Fruit fly (Drosophila melanogaster): ENCODE results near the gene Pcp.

The Pcp gene

DNA sequence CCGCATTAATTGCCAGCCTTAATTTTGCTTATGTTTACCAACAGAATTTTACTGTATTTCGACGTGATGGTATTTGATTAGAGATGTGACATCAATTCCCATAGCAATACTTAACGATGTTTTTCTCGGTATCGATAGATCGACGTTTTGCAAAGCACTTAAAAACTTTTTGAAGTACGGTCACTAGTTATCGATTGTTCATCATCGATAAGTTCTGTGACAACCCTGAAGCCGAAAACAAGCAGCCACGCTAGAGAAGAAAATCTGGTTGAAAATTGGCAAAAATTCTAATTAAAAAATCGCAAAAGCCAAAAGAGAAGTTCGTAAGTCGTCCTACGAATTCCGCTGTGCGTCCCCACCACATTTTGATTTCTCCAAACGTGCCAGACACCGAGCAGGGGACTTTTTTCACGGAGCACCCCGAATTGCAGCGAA is 11.1 kb downstream of the Pcp start, which contains the start of the genes Rab30 and Caper (continued):
- TF ChIP-seq CG9817 (tag; optimal IDR thresholded peaks at IDR 0.05): no peak
- TF ChIP-seq CG32767 (GFP tag; IDR thresholded peaks at IDR 0.05): no peak
- no peak for TF ChIP-seq gce (GFP tag; IDR thresholded peaks at IDR 0.05)
- peak; percentile 12 for TF ChIP-seq CG13296 (GFP tag; optimal IDR thresholded peaks at IDR 0.05)
- no peak for TF ChIP-seq CG2199 (GFP tag; IDR thresholded peaks at IDR 0.05)
- TF ChIP-seq oc (tag; optimal IDR thresholded peaks at IDR 0.05): no peak
- TF ChIP-seq CG17359 (tag; optimal IDR thresholded peaks at IDR 0.05): peak; percentile 43
- no peak; the same call in 1 of the 2 replicates for TF ChIP-seq CG9215 (GFP tag; IDR thresholded peaks at IDR 0.05)
- peak; percentile 96 for TF ChIP-seq Dll (GFP tag; IDR thresholded peaks at IDR 0.05; ENCODE audit: partially characterized antibody)
- TF ChIP-seq CG11085 (GFP tag; IDR thresholded peaks at IDR 0.05): no peak
- no peak for TF ChIP-seq Poxn (GFP tag; IDR thresholded peaks at IDR 0.05)
- peak; percentile 55 for TF ChIP-seq E2f2 (GFP tag; IDR thresholded peaks at IDR 0.05)
- peak; percentile 94 for TF ChIP-seq pzg (GFP tag; optimal IDR thresholded peaks at IDR 0.05)
- peak; percentile 99 for TF ChIP-seq CG6791 (GFP tag; IDR thresholded peaks at IDR 0.05; ENCODE audit: partially characterized antibody)
- peak; percentile 35 for TF ChIP-seq Nf-YB (GFP tag; optimal IDR thresholded peaks at IDR 0.05)
- peak; percentile 88 for TF ChIP-seq nmo (GFP tag; optimal IDR thresholded peaks at IDR 0.05)
- no peak for TF ChIP-seq lab (GFP tag; optimal IDR thresholded peaks at IDR 0.05)
- no peak for TF ChIP-seq gsb-n (tag; optimal IDR thresholded peaks at IDR 0.05)
- TF ChIP-seq CG31224 (GFP tag; IDR thresholded peaks at IDR 0.05): no peak
- peak; percentile 47 for TF ChIP-seq Dp (GFP tag; optimal IDR thresholded peaks at IDR 0.05)
- no peak for TF ChIP-seq nom (GFP tag; optimal IDR thresholded peaks at IDR 0.05)
- peak; percentile 84 for TF ChIP-seq CG12659 (GFP tag; optimal IDR thresholded peaks at IDR 0.05)
- TF ChIP-seq CG7357 (GFP tag; IDR thresholded peaks at IDR 0.05): no peak
- peak; percentile 99 for TF ChIP-seq CG34224 (GFP tag; IDR thresholded peaks at IDR 0.05; ENCODE audit: partially characterized antibody)
- TF ChIP-seq Sox100B (GFP tag; optimal IDR thresholded peaks at IDR 0.05): no peak
- no peak for TF ChIP-seq wor (GFP tag; IDR thresholded peaks at IDR 0.05)
- no peak for TF ChIP-seq kni (GFP tag; optimal IDR thresholded peaks at IDR 0.05)
- peak; percentile 53 for TF ChIP-seq CG11247 (GFP tag; IDR thresholded peaks at IDR 0.05)
- TF ChIP-seq amos (GFP tag; IDR thresholded peaks at IDR 0.05; ENCODE audit: partially characterized antibody): peak; percentile 99
- TF ChIP-seq PHDP (tag; optimal IDR thresholded peaks at IDR 0.05): peak; percentile 51
- no peak for TF ChIP-seq sr (GFP tag; IDR thresholded peaks at IDR 0.05)
- no peak for TF ChIP-seq wdn (GFP tag; IDR thresholded peaks at IDR 0.05)
- TF ChIP-seq Sox102F (GFP tag; optimal IDR thresholded peaks at IDR 0.05): no peak
- peak; percentile 22 for TF ChIP-seq unpg (GFP tag; optimal IDR thresholded peaks at IDR 0.05)
- TF ChIP-seq Ravus (GFP tag; IDR thresholded peaks at IDR 0.05): no peak
- TF ChIP-seq jumu (GFP tag; optimal IDR thresholded peaks at IDR 0.05): peak; percentile 67
- TF ChIP-seq zen2 (GFP tag; IDR thresholded peaks at IDR 0.05; ENCODE audit: partially characterized antibody): peak; percentile 99
- no peak for TF ChIP-seq CG16779 (GFP tag; IDR thresholded peaks at IDR 0.05)
- TF ChIP-seq Bdp1 (GFP tag; optimal IDR thresholded peaks at IDR 0.05): no peak
- peak; percentile 45 for TF ChIP-seq gfzf (GFP tag; optimal IDR thresholded peaks at IDR 0.05)
- TF ChIP-seq ase (GFP tag; IDR thresholded peaks at IDR 0.05): no peak
- no peak for TF ChIP-seq h (optimal IDR thresholded peaks at IDR 0.05)
- TF ChIP-seq CG17328 (GFP tag; IDR thresholded peaks at IDR 0.05): peak; percentile 11; the same call in 1 of the 2 replicates
- peak; percentile 60 for TF ChIP-seq Hsf (GFP tag; optimal IDR thresholded peaks at IDR 0.05)
- TF ChIP-seq bab2 (GFP tag; optimal IDR thresholded peaks at IDR 0.05): peak; percentile 61
- TF ChIP-seq NfI (GFP tag; optimal IDR thresholded peaks at IDR 0.05): peak; percentile 47
- peak in 1 of 2 experiments; percentile 60 for TF ChIP-seq Hr51 (GFP tag; optimal IDR thresholded peaks at IDR 0.05)
- TF ChIP-seq CG12769 (tag; optimal IDR thresholded peaks at IDR 0.05): peak; percentile 70
- TF ChIP-seq Ada2b (GFP tag; IDR thresholded peaks at IDR 0.05): peak; percentile 40; the same call in 1 of the 2 replicates
- no peak for TF ChIP-seq CG32772 (GFP tag; IDR thresholded peaks at IDR 0.05)
- TF ChIP-seq Bteb2 (GFP tag; optimal IDR thresholded peaks at IDR 0.05): peak; percentile 21
